Worm (Caenorhabditis elegans) whole organism, L1 larva: ENCODE results near the gene mcp-1.

Experiments used
- C04F5.9 ChIP-seq: sonication (generic microtip); optimal IDR thresholded peaks from 2 replicates; lab custom pipeline; 2016; ENCODE audit warnings: missing genetic modification characterization, missing compliant biosample characterization
- Y116A8C.19 ChIP-seq: sonication (generic microtip); optimal IDR thresholded peaks from 2 replicates; lab custom pipeline; 2016; ENCODE audit warnings: missing compliant biosample characterization, missing genetic modification characterization, borderline replicate concordance
- aha-1 ChIP-seq: fragments of 150-350 bp; optimal IDR thresholded peaks from 2 replicates; lab custom pipeline; 2014; ENCODE audit warnings: missing biosample characterization, missing genetic modification characterization
- alr-1 ChIP-seq: fragments of 200-800 bp; sonication (Bioruptor generic); optimal IDR thresholded peaks from 2 replicates; lab custom pipeline; 2018; ENCODE audit warnings: borderline replicate concordance, mild to moderate bottlenecking, missing genetic modification characterization, missing compliant biosample characterization
- aly-2 ChIP-seq: fragments of 150-350 bp; optimal IDR thresholded peaks from 2 replicates; lab custom pipeline; 2014; ENCODE audit warnings: missing biosample characterization, missing genetic modification characterization
- blmp-1 ChIP-seq: fragments of 150-350 bp; optimal IDR thresholded peaks from 2 replicates; lab custom pipeline; 2014; ENCODE audit warnings: missing biosample characterization, missing genetic modification characterization
- ceh-63 ChIP-seq: fragments of 200-800 bp; sonication (Bioruptor generic); optimal IDR thresholded peaks from 2 replicates; lab custom pipeline; 2018; ENCODE audit warnings: mild to moderate bottlenecking, missing genetic modification characterization, missing compliant biosample characterization
- ceh-8 ChIP-seq: fragments of 200-800 bp; sonication (Bioruptor generic); optimal IDR thresholded peaks from 2 replicates; lab custom pipeline; 2018; ENCODE audit warnings: mild to moderate bottlenecking, missing genetic modification characterization, moderate library complexity, missing compliant biosample characterization
- ceh-82 ChIP-seq, 3 experiments: fragments of 150-350 bp in 1 of 3; sonication (generic microtip) in 2 of 3; optimal IDR thresholded peaks; 2 replicates each; lab custom pipeline; 2014 to 2017; ENCODE audit warnings: missing biosample characterization in 3 of 3, missing genetic modification characterization in 3 of 3
- dpl-1 ChIP-seq, 3 experiments: fragments of 150-350 bp in 2 of 3; sonication (generic microtip) in 1 of 3; optimal IDR thresholded peaks; 2 replicates each; lab custom pipeline; 2014 to 2017; ENCODE audit warnings: missing biosample characterization in 3 of 3, missing genetic modification characterization in 3 of 3, missing genetic modification reagents in 3 of 3
- efl-1 ChIP-seq, 4 experiments: fragments of 150-350 bp; optimal IDR thresholded peaks in 3 of 4; peaks in 1 of 4; 1 replicate in 1 of 4; 2 replicates in 3 of 4; lab custom pipeline; 2014; ENCODE audit warnings: missing biosample characterization in 2 of 4, missing genetic modification characterization in 2 of 4, missing genetic modification reagents in 2 of 4
- efl-3 ChIP-seq: fragments of 200-800 bp; sonication (Bioruptor generic); optimal IDR thresholded peaks from 2 replicates; lab custom pipeline; 2018; ENCODE audit warnings: mild to moderate bottlenecking, missing genetic modification characterization, missing compliant biosample characterization
- egl-13 ChIP-seq: sonication (generic microtip); optimal IDR thresholded peaks from 2 replicates; lab custom pipeline; 2016; ENCODE audit warnings: missing genotype, missing genetic modification reagents, missing genetic modification characterization, missing compliant biosample characterization
- egl-27 ChIP-seq, 2 experiments: fragments of 150-350 bp in 1 of 2; sonication (generic microtip); optimal IDR thresholded peaks; 3 replicates each; lab custom pipeline; 2017 to 2018; ENCODE audit warnings: missing biosample characterization in 2 of 2, missing genetic modification characterization in 2 of 2, missing genetic modification reagents in 2 of 2
- elt-2 ChIP-seq: sonication (generic microtip); optimal IDR thresholded peaks from 2 replicates; lab custom pipeline; 2016; ENCODE audit warnings: missing genetic modification characterization, mild to moderate bottlenecking, inconsistent platforms, missing compliant biosample characterization, missing genetic modification reagents
- ets-5 ChIP-seq: fragments of 200-800 bp; sonication (Bioruptor generic); IDR thresholded peaks from 2 replicates; pipeline ENCODE4 v1.3.6; 2022; ENCODE audit warnings: missing genetic modification characterization, missing compliant biosample characterization
- fkh-8 ChIP-seq: sonication (generic microtip); optimal IDR thresholded peaks from 2 replicates; lab custom pipeline; 2016; ENCODE audit warnings: mild to moderate bottlenecking, missing genetic modification characterization, missing compliant biosample characterization
- grh-1 ChIP-seq: fragments of 200-800 bp; sonication (Bioruptor generic); IDR thresholded peaks from 2 replicates; pipeline ENCODE4 v1.3.6; 2022; ENCODE audit warnings: missing genetic modification reagents, missing genetic modification characterization, missing compliant biosample characterization
- hlh-17 ChIP-seq: fragments of 200-800 bp; sonication (Bioruptor generic); optimal IDR thresholded peaks from 2 replicates; lab custom pipeline; 2018; ENCODE audit warnings: missing genetic modification characterization, mild to moderate bottlenecking, missing compliant biosample characterization, moderate library complexity, borderline replicate concordance
- hpl-2 ChIP-seq: fragments of 150-350 bp; optimal IDR thresholded peaks from 2 replicates; lab custom pipeline; 2014; ENCODE audit warnings: missing biosample characterization, missing genetic modification reagents, missing genetic modification characterization
- isw-1 ChIP-seq: fragments of 200-800 bp; sonication (Bioruptor generic); IDR thresholded peaks from 2 replicates; pipeline ENCODE4 v1.3.6; 2022; ENCODE audit warnings: missing genetic modification characterization, missing compliant biosample characterization
- lin-13 ChIP-seq: fragments of 150-350 bp; optimal IDR thresholded peaks from 2 replicates; lab custom pipeline; 2014; ENCODE audit warnings: missing biosample characterization, missing genetic modification reagents, missing genetic modification characterization
- lin-14 ChIP-seq: fragments of 200-800 bp; sonication (Bioruptor generic); optimal IDR thresholded peaks from 2 replicates; lab custom pipeline; 2018; ENCODE audit warnings: mild to moderate bottlenecking, missing genetic modification characterization, moderate library complexity, missing compliant biosample characterization
- lin-15B ChIP-seq: fragments of 150-350 bp; sonication (generic microtip); optimal IDR thresholded peaks from 3 replicates; lab custom pipeline; 2014; ENCODE audit warnings: missing biosample characterization, missing genetic modification characterization
- lin-35 ChIP-seq, 2 experiments: fragments of 150-350 bp; optimal IDR thresholded peaks; 2 replicates each; lab custom pipeline; 2014; ENCODE audit warnings: missing biosample characterization in 2 of 2, missing genetic modification characterization in 2 of 2, missing genetic modification reagents in 2 of 2
- lin-39 ChIP-seq: fragments of 150-350 bp; optimal IDR thresholded peaks from 2 replicates; lab custom pipeline; 2014; ENCODE audit warnings: missing biosample characterization, missing genetic modification reagents, missing genetic modification characterization
- lsy-2 ChIP-seq, 2 experiments: fragments of 150-350 bp; optimal IDR thresholded peaks; 2 replicates each; lab custom pipeline; 2014; ENCODE audit warnings: missing biosample characterization in 2 of 2, missing genetic modification characterization in 2 of 2
- mab-9 ChIP-seq: fragments of 200-800 bp; sonication (Bioruptor generic); IDR thresholded peaks from 2 replicates; pipeline ENCODE4 v1.3.6; 2022; ENCODE audit warnings: missing genetic modification reagents, missing genetic modification characterization, missing compliant biosample characterization
- mdl-1 ChIP-seq, 2 experiments: fragments of 150-350 bp; optimal IDR thresholded peaks; 2 replicates each; lab custom pipeline; 2014 to 2017; ENCODE audit warnings: missing biosample characterization in 2 of 2, missing genetic modification characterization in 2 of 2, inconsistent platforms in 1 of 2
- mef-2 ChIP-seq: fragments of 150-350 bp; optimal IDR thresholded peaks from 2 replicates; lab custom pipeline; 2014; ENCODE audit warnings: missing biosample characterization, missing genetic modification characterization
- nhr-11 ChIP-seq: fragments of 150-350 bp; optimal IDR thresholded peaks from 2 replicates; lab custom pipeline; 2014; ENCODE audit warnings: missing biosample characterization, missing genetic modification characterization
- nhr-28 ChIP-seq: fragments of 150-350 bp; optimal IDR thresholded peaks from 2 replicates; lab custom pipeline; 2014; ENCODE audit warnings: missing biosample characterization, missing genetic modification characterization
- nhr-71 ChIP-seq: sonication (generic microtip); optimal IDR thresholded peaks from 2 replicates; lab custom pipeline; 2016; ENCODE audit warnings: mild to moderate bottlenecking, missing genetic modification characterization, moderate library complexity, missing compliant biosample characterization
- nhr-84 ChIP-seq: sonication (generic microtip); optimal IDR thresholded peaks from 2 replicates; lab custom pipeline; 2017; ENCODE audit warnings: missing biosample characterization, missing genetic modification characterization
- nhr-85 ChIP-seq: sonication (generic microtip); peaks from one replicate; lab custom pipeline; 2016; ENCODE audit warnings: missing genetic modification characterization, inconsistent platforms, missing compliant biosample characterization
- nhr-90 ChIP-seq: sonication (generic microtip); optimal IDR thresholded peaks from 2 replicates; lab custom pipeline; 2016; ENCODE audit warnings: mild to moderate bottlenecking, missing genetic modification characterization, missing compliant biosample characterization; ENCODE audit not compliant: poor library complexity
- pag-3 ChIP-seq: sonication (generic microtip); optimal IDR thresholded peaks from 2 replicates; lab custom pipeline; 2017; ENCODE audit warnings: missing genetic modification characterization, mild to moderate bottlenecking, missing compliant biosample characterization, antibody characterized with exemption, borderline replicate concordance; ENCODE audit not compliant: insufficient read depth
- pax-3 ChIP-seq: fragments of 200-800 bp; sonication (Bioruptor generic); optimal IDR thresholded peaks from 2 replicates; lab custom pipeline; 2018; ENCODE audit warnings: mild to moderate bottlenecking, missing genetic modification characterization, moderate library complexity, missing compliant biosample characterization
- pqm-1 ChIP-seq: sonication (generic microtip); optimal IDR thresholded peaks from 3 replicates; lab custom pipeline; 2017; ENCODE audit warnings: missing biosample characterization, missing genetic modification characterization
- sox-4 ChIP-seq: sonication (generic microtip); optimal IDR thresholded peaks from 2 replicates; lab custom pipeline; 2016; ENCODE audit warnings: missing genetic modification characterization, missing compliant biosample characterization
- sup-37 ChIP-seq: fragments of 200-800 bp; sonication (Bioruptor generic); optimal IDR thresholded peaks from 2 replicates; lab custom pipeline; 2018; ENCODE audit warnings: mild to moderate bottlenecking, missing genetic modification characterization, missing compliant biosample characterization
- swsn-7 ChIP-seq: sonication (generic microtip); optimal IDR thresholded peaks from 2 replicates; lab custom pipeline; 2016; ENCODE audit warnings: missing genetic modification characterization, missing compliant biosample characterization
- tbx-2 ChIP-seq: sonication (generic microtip); optimal IDR thresholded peaks from 2 replicates; lab custom pipeline; 2016; ENCODE audit warnings: missing genetic modification characterization, missing compliant biosample characterization
- unc-130 ChIP-seq: fragments of 150-350 bp; optimal IDR thresholded peaks from 2 replicates; lab custom pipeline; 2017; ENCODE audit warnings: missing biosample characterization, missing genetic modification characterization, inconsistent platforms
- unc-30 ChIP-seq: sonication (generic microtip); optimal IDR thresholded peaks from 2 replicates; lab custom pipeline; 2017; ENCODE audit warnings: missing biosample characterization, missing genetic modification characterization
- unc-62 ChIP-seq: fragments of 150-350 bp; optimal IDR thresholded peaks from 2 replicates; lab custom pipeline; 2014; ENCODE audit warnings: missing biosample characterization, missing genetic modification reagents, missing genetic modification characterization
- unc-98 ChIP-seq: fragments of 200-800 bp; sonication (Bioruptor generic); IDR thresholded peaks from 2 replicates; pipeline ENCODE4 v1.3.6; 2022; ENCODE audit warnings: missing genetic modification characterization, missing compliant biosample characterization
- vab-15 ChIP-seq: sonication (generic microtip); optimal IDR thresholded peaks from 2 replicates; lab custom pipeline; 2017; ENCODE audit warnings: missing genotype, mild to moderate bottlenecking, missing genetic modification characterization, missing compliant biosample characterization
- zag-1 ChIP-seq: fragments of 150-350 bp; optimal IDR thresholded peaks from 2 replicates; lab custom pipeline; 2014; ENCODE audit warnings: missing biosample characterization, missing genetic modification characterization
- ztf-11 ChIP-seq, 2 experiments: sonication (generic microtip); optimal IDR thresholded peaks; 2 replicates each; lab custom pipeline; 2016 to 2017; ENCODE audit warnings: missing genetic modification characterization in 2 of 2, missing biosample characterization in 1 of 2, missing compliant biosample characterization in 1 of 2
- ztf-4 ChIP-seq: fragments of 150-350 bp; optimal IDR thresholded peaks from 2 replicates; lab custom pipeline; 2014; ENCODE audit warnings: missing biosample characterization, missing genetic modification characterization

Gene mcp-1

DNA sequence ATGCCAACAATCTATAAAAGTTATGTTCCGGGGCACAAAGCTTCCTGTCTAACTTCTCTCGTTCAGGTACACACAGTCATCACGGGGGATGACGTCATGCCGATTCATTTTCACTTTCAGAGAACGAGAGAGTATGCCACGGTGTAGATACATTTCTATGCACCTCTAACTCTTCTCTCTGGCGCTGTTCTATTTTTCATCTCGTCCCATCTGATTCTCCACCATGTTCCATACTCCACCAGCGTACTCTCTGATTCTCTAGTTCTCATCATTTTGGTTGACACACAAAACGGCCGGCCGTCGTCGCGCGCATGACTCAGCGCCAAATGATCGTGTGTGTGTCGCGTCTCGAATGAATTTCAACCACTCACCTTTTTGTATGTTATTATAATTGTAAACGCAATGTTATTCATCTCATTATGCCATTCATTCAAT lies 38.8 kb downstream of the mcp-1 start (continued):
- TF ChIP-seq elt-2 (peak; percentile 97), blmp-1 (tag; lab: Kevin White, UChicago) (peak; percentile 99), isw-1 (GFP tag; lab: Robert Waterston, UW) (peak; percentile 68), ets-5 (GFP tag; lab: Robert Waterston, UW) (no peak), lin-35 (GFP tag; optimal IDR thresholded peaks at IDR 0.05; lab: Kevin White, UChicago) (peak; percentile 79 to 89), ztf-4 (tag; lab: Kevin White, UChicago) (peak; percentile 96), tbx-2 (tag; lab: Kevin White, UChicago) (peak; percentile 93), zag-1 (tag; lab: Kevin White, UChicago) (no peak), nhr-85 (tag; lab: Kevin White, UChicago) (peak; percentile 99), ztf-11 (tag; optimal IDR thresholded peaks at IDR 0.05; lab: Kevin White, UChicago) (no peak), grh-1 (GFP tag; lab: Robert Waterston, UW) (peak; percentile 80), vab-15 (tag; lab: Kevin White, UChicago) (no peak), lin-14 (GFP tag; lab: Kevin White, UChicago) (peak; percentile 98), dpl-1 (GFP tag; optimal IDR thresholded peaks at IDR 0.05; lab: Kevin White, UChicago) (peak; percentile 64 to 69 (median 66)), hlh-17 (GFP tag; lab: Kevin White, UChicago) (no peak), nhr-28 (no peak), sox-4 (peak; percentile 70), lin-13 (GFP tag; lab: Kevin White, UChicago) (peak; percentile 82), unc-30 (tag; lab: Kevin White, UChicago) (no peak), nhr-90 (tag; lab: Kevin White, UChicago) (peak; percentile 93), aha-1 (tag; lab: Kevin White, UChicago) (peak; percentile 37), unc-98 (GFP tag; lab: Robert Waterston, UW) (no peak), mdl-1 (tag; optimal IDR thresholded peaks at IDR 0.05; lab: Kevin White, UChicago) (peak; percentile 15 to 97), nhr-11 (tag; lab: Kevin White, UChicago) (peak; percentile 84), lsy-2 (tag; optimal IDR thresholded peaks at IDR 0.05; lab: Kevin White, UChicago) (peak; percentile 84 to 92), ceh-82 (tag; optimal IDR thresholded peaks at IDR 0.05; lab: Kevin White, UChicago) (peak; percentile 55 to 79 (median 70)), alr-1 (tag; lab: Kevin White, UChicago) (no peak), swsn-7 (tag; lab: Kevin White, UChicago) (peak; percentile 94), efl-3 (GFP tag; lab: Kevin White, UChicago) (no peak), C04F5.9 (tag; lab: Kevin White, UChicago) (peak; percentile 49), nhr-71 (tag; lab: Kevin White, UChicago) (peak; percentile 98), pqm-1 (tag; lab: Kevin White, UChicago) (peak; percentile 2), unc-130 (tag; lab: Kevin White, UChicago) (peak; percentile 27), hpl-2 (peak; percentile 73), efl-1 (optimal IDR thresholded peaks at IDR 0.05; lab: Kevin White, UChicago) (peak; percentile 82 to 92), efl-1 (GFP tag; optimal IDR thresholded peaks at IDR 0.05 in 1 of 2; lab: Kevin White, UChicago) (peak; percentile 56 to 94), ceh-63 (GFP tag; lab: Kevin White, UChicago) (no peak), egl-13 (peak; percentile 74), nhr-84 (tag; lab: Kevin White, UChicago) (no peak), lin-15B (no peak), fkh-8 (peak; percentile 97), Y116A8C.19 (tag; lab: Kevin White, UChicago) (no peak), pax-3 (peak; percentile 88), unc-62 (GFP tag; lab: Kevin White, UChicago) (no peak), mab-9 (GFP tag; lab: Robert Waterston, UW) (peak; percentile 68), egl-27 (tag; optimal IDR thresholded peaks at IDR 0.05; lab: Kevin White, UChicago) (peak; percentile 74 to 91), sup-37 (GFP tag; lab: Kevin White, UChicago) (peak; percentile 73), ceh-8 (GFP tag; lab: Kevin White, UChicago) (peak; percentile 75), aly-2 (peak; percentile 60), lin-39 (tag; lab: Kevin White, UChicago) (peak; percentile 79), pag-3 (tag; lab: Kevin White, UChicago) (peak; percentile 85), mef-2 (peak; percentile 80)
